Fruit fly (Drosophila melanogaster) whole organism, embryonic: ENCODE results near the gene FIG4.
A peak's percentile ranks its signal among the peaks of the same experiment; 100 is the strongest.

Experiments
- Atf6 ChIP-seq: fragments of 200-800 bp; sonication (Bioruptor generic); IDR thresholded peaks from 2 replicates; pipeline ENCODE4 v1.3.6; 2022; ENCODE audit warnings: missing biosample characterization, missing genetic modification characterization
- Blimp-1 ChIP-seq: fragments of 200-800 bp; sonication (Bioruptor generic); optimal IDR thresholded peaks from 3 replicates; lab custom pipeline; 2018; ENCODE audit warnings: missing biosample characterization, missing genetic modification characterization, mild to moderate bottlenecking, moderate library complexity, missing genetic modification reagents
- CG10209 ChIP-seq: fragments of 200-800 bp; sonication (Bioruptor generic); optimal IDR thresholded peaks from 3 replicates; lab custom pipeline; 2017; ENCODE audit warnings: missing biosample characterization, mild to moderate bottlenecking, missing genetic modification characterization, missing genetic modification reagents
- CG10274 ChIP-seq: fragments of 200-800 bp; sonication (Bioruptor generic); optimal IDR thresholded peaks from 3 replicates; lab custom pipeline; 2017; ENCODE audit warnings: missing biosample characterization, mild to moderate bottlenecking, missing genetic modification characterization
- CG11247 ChIP-seq: fragments of 200-800 bp; sonication (Bioruptor generic); IDR thresholded peaks from 2 replicates; pipeline ENCODE4 v1.3.6; 2022; ENCODE audit warnings: missing biosample characterization, missing genetic modification characterization
- CG12071 ChIP-seq: fragments of 200-800 bp; sonication (Bioruptor generic); optimal IDR thresholded peaks from 3 replicates; lab custom pipeline; 2018; ENCODE audit warnings: missing biosample characterization, mild to moderate bottlenecking, missing genetic modification characterization
- CG12104 ChIP-seq: fragments of 200-800 bp; sonication (Bioruptor generic); optimal IDR thresholded peaks from 3 replicates; lab custom pipeline; 2016; ENCODE audit warnings: missing biosample characterization, missing genetic modification characterization
- CG13287 ChIP-seq: fragments of 200-800 bp; sonication (Bioruptor generic); IDR thresholded peaks from 2 replicates; pipeline ENCODE4 v1.3.6; 2022; ENCODE audit warnings: missing biosample characterization, missing genetic modification characterization; ENCODE audit not compliant: partially characterized antibody
- CG15601 ChIP-seq: fragments of 200-800 bp; sonication (Bioruptor generic); optimal IDR thresholded peaks from 3 replicates; lab custom pipeline; 2019; ENCODE audit warnings: missing biosample characterization, mild to moderate bottlenecking, missing genetic modification characterization, moderate library complexity
- CG17186 ChIP-seq: fragments of 200-800 bp; sonication (Bioruptor generic); optimal IDR thresholded peaks from 3 replicates; lab custom pipeline; 2017; ENCODE audit warnings: missing biosample characterization, missing genetic modification reagents, missing genetic modification characterization
- CG17802 ChIP-seq: fragments of 200-800 bp; sonication (Bioruptor generic); optimal IDR thresholded peaks from 2 replicates; lab custom pipeline; 2018; ENCODE audit warnings: missing biosample characterization, mild to moderate bottlenecking, missing genetic modification characterization, moderate library complexity
- CG18619 ChIP-seq: fragments of 200-800 bp; sonication (Bioruptor generic); optimal IDR thresholded peaks from 3 replicates; lab custom pipeline; 2017; ENCODE audit warnings: missing biosample characterization, mild to moderate bottlenecking, missing genetic modification characterization
- CG2199 ChIP-seq: fragments of 200-800 bp; sonication (Bioruptor generic); IDR thresholded peaks from 3 replicates; pipeline ENCODE4 v1.3.6; 2022; ENCODE audit warnings: missing biosample characterization, missing genetic modification characterization
- CG2712 ChIP-seq: fragments of 200-800 bp; optimal IDR thresholded peaks from 3 replicates; lab custom pipeline; 2019; ENCODE audit warnings: missing biosample characterization, mild to moderate bottlenecking, missing genetic modification characterization, moderate library complexity
- CG2889 ChIP-seq: fragments of 200-800 bp; sonication (Bioruptor generic); IDR thresholded peaks from 3 replicates; pipeline ENCODE4 v1.3.6; 2022; ENCODE audit warnings: missing biosample characterization, missing genetic modification characterization
- CG3065 ChIP-seq: fragments of 200-800 bp; sonication (Bioruptor generic); optimal IDR thresholded peaks from 2 replicates; lab custom pipeline; 2016; ENCODE audit warnings: missing biosample characterization, missing genetic modification characterization
- CG31388 ChIP-seq: fragments of 200-800 bp; sonication (Bioruptor generic); optimal IDR thresholded peaks from 2 replicates; lab custom pipeline; 2016; ENCODE audit warnings: missing biosample characterization, missing genetic modification characterization
- CG3838 ChIP-seq: fragments of 200-800 bp; sonication (Bioruptor generic); optimal IDR thresholded peaks from 3 replicates; lab custom pipeline; 2016; ENCODE audit warnings: missing biosample characterization, missing genetic modification characterization
- CG3847 ChIP-seq: fragments of 200-800 bp; sonication (Bioruptor generic); IDR thresholded peaks from 2 replicates; pipeline ENCODE4 v1.3.6; 2022; ENCODE audit warnings: missing biosample characterization, missing genetic modification characterization
- CG5180 ChIP-seq: fragments of 200-800 bp; sonication (Bioruptor generic); optimal IDR thresholded peaks from 3 replicates; lab custom pipeline; 2017; ENCODE audit warnings: missing biosample characterization, missing genetic modification characterization, mild to moderate bottlenecking, moderate library complexity, missing genetic modification reagents
- CG9609 ChIP-seq: fragments of 200-800 bp; sonication (Bioruptor generic); optimal IDR thresholded peaks from 3 replicates; lab custom pipeline; 2016; ENCODE audit warnings: missing biosample characterization, missing genetic modification characterization
- CG9876 ChIP-seq: fragments of 200-800 bp; sonication (Bioruptor generic); optimal IDR thresholded peaks from 2 replicates; lab custom pipeline; 2016; ENCODE audit warnings: missing biosample characterization, missing genetic modification characterization
- Dfd ChIP-seq, 2 experiments: fragments of >200 bp; optimal IDR thresholded peaks; 2 replicates each; lab custom pipeline; 2017; ENCODE audit warnings: missing biosample characterization in 2 of 2, missing genetic modification characterization in 2 of 2
- Doc2 ChIP-seq: fragments of 200-800 bp; sonication (Bioruptor generic); IDR thresholded peaks from 2 replicates; pipeline ENCODE4 v1.3.6; 2022; ENCODE audit warnings: missing biosample characterization, missing genetic modification characterization
- GATAe ChIP-seq: fragments of 200-800 bp; sonication (Bioruptor generic); conservative IDR thresholded peaks from 2 replicates; pipeline ENCODE4 v1.3.6; 2022; ENCODE audit warnings: missing biosample characterization, missing genetic modification characterization
- Hmx ChIP-seq: fragments of 200-800 bp; sonication (Bioruptor generic); optimal IDR thresholded peaks from 2 replicates; lab custom pipeline; 2016; ENCODE audit warnings: missing biosample characterization, missing genetic modification characterization
- Lhr ChIP-seq: fragments of 200-800 bp; sonication (Bioruptor generic); optimal IDR thresholded peaks from 3 replicates; lab custom pipeline; 2017; ENCODE audit warnings: mild to moderate bottlenecking, missing biosample characterization, missing genetic modification reagents, missing genetic modification characterization
- Mrtf ChIP-seq: fragments of 200-800 bp; sonication (Bioruptor generic); IDR thresholded peaks from 3 replicates; pipeline ENCODE4 v1.3.6; 2022; ENCODE audit warnings: missing biosample characterization, missing genetic modification characterization
- Usf ChIP-seq: fragments of 200-800 bp; sonication (Bioruptor generic); optimal IDR thresholded peaks from 2 replicates; lab custom pipeline; 2017; ENCODE audit warnings: missing genotype, missing biosample characterization, missing genetic modification characterization
- Xrp1 ChIP-seq: fragments of 200-800 bp; sonication (Bioruptor generic); IDR thresholded peaks from 2 replicates; pipeline ENCODE4 v1.3.6; 2022; ENCODE audit warnings: missing biosample characterization, missing genetic modification characterization
- dmrt11E ChIP-seq: fragments of 200-800 bp; sonication (Bioruptor generic); optimal IDR thresholded peaks from 3 replicates; lab custom pipeline; 2018; ENCODE audit warnings: missing biosample characterization, mild to moderate bottlenecking, missing genetic modification characterization, moderate library complexity
- dpn ChIP-seq, 2 experiments: fragments of 200-800 bp; sonication (Bioruptor generic); optimal IDR thresholded peaks; 3 replicates each; lab custom pipeline; 2016; ENCODE audit warnings: missing biosample characterization in 2 of 2, missing genetic modification characterization in 2 of 2
- fru ChIP-seq: fragments of >200 bp; optimal IDR thresholded peaks from 2 replicates; lab custom pipeline; 2017
- fu2 ChIP-seq: fragments of 200-800 bp; sonication (Bioruptor generic); optimal IDR thresholded peaks from 2 replicates; lab custom pipeline; 2016; ENCODE audit warnings: missing biosample characterization, missing genetic modification characterization
- gce ChIP-seq: fragments of 200-800 bp; sonication (Bioruptor generic); IDR thresholded peaks from 3 replicates; pipeline ENCODE4 v1.3.6; 2022; ENCODE audit warnings: missing biosample characterization, missing genetic modification characterization
- gro ChIP-seq: fragments of 200-800 bp; sonication (Bioruptor generic); optimal IDR thresholded peaks from 2 replicates; lab custom pipeline; 2016; ENCODE audit warnings: missing biosample characterization, missing genetic modification characterization
- hkb ChIP-seq, 2 experiments: fragments of 200-800 bp in 1 of 2; fragments of >200 bp in 1 of 2; sonication (Bioruptor generic) in 1 of 2; IDR thresholded peaks in 1 of 2; optimal IDR thresholded peaks in 1 of 2; 2 replicates each; pipeline versions ENCODE4 v1.3.6 to Lab custom; 2017 to 2022; ENCODE audit warnings: missing biosample characterization in 1 of 2, missing genetic modification characterization in 1 of 2
- jumu ChIP-seq: fragments of 200-800 bp; sonication (Bioruptor generic); optimal IDR thresholded peaks from 3 replicates; lab custom pipeline; 2016; ENCODE audit warnings: missing biosample characterization, missing genetic modification characterization
- maf-S ChIP-seq: fragments of 200-800 bp; sonication (Bioruptor generic); optimal IDR thresholded peaks from 2 replicates; lab custom pipeline; 2016; ENCODE audit warnings: missing biosample characterization, missing genetic modification characterization
- nau ChIP-seq: fragments of 200-800 bp; sonication (Bioruptor generic); optimal IDR thresholded peaks from 3 replicates; lab custom pipeline; 2017; ENCODE audit warnings: missing biosample characterization, mild to moderate bottlenecking, missing genetic modification characterization, missing genetic modification reagents
- peb ChIP-seq: fragments of 200-800 bp; sonication (Bioruptor generic); IDR thresholded peaks from 2 replicates; pipeline ENCODE4 v1.3.6; 2022; ENCODE audit warnings: missing biosample characterization, missing genetic modification characterization
- pnt ChIP-seq: fragments of 200-800 bp; sonication (Bioruptor generic); optimal IDR thresholded peaks from 3 replicates; lab custom pipeline; 2016; ENCODE audit warnings: missing biosample characterization, missing genetic modification characterization
- run ChIP-seq: fragments of 200-800 bp; sonication (Bioruptor generic); optimal IDR thresholded peaks from 3 replicates; lab custom pipeline; 2018; ENCODE audit warnings: missing biosample characterization, mild to moderate bottlenecking, missing genetic modification characterization
- sc ChIP-seq, 3 experiments: fragments of >200 bp in 2 of 3; fragments of 200-800 bp in 1 of 3; sonication (Bioruptor generic) in 1 of 3; optimal IDR thresholded peaks; 2 replicates in 2 of 3; 3 replicates in 1 of 3; lab custom pipeline; 2017; ENCODE audit warnings: mild to moderate bottlenecking in 1 of 3, missing biosample characterization in 1 of 3, missing genetic modification characterization in 1 of 3, missing genetic modification reagents in 1 of 3
- scrt ChIP-seq: fragments of 200-800 bp; sonication (Bioruptor generic); optimal IDR thresholded peaks from 2 replicates; lab custom pipeline; 2018; ENCODE audit warnings: missing biosample characterization, mild to moderate bottlenecking, missing genetic modification characterization, moderate library complexity
- ssp ChIP-seq: fragments of 200-800 bp; sonication (Bioruptor generic); IDR thresholded peaks from 2 replicates; pipeline ENCODE4 v1.3.6; 2022; ENCODE audit warnings: missing biosample characterization, missing genetic modification characterization
- tio ChIP-seq: fragments of 200-800 bp; sonication (Bioruptor generic); optimal IDR thresholded peaks from 2 replicates; lab custom pipeline; 2017; ENCODE audit warnings: missing biosample characterization, missing genetic modification characterization, inconsistent platforms

The FIG4 gene

DNA sequence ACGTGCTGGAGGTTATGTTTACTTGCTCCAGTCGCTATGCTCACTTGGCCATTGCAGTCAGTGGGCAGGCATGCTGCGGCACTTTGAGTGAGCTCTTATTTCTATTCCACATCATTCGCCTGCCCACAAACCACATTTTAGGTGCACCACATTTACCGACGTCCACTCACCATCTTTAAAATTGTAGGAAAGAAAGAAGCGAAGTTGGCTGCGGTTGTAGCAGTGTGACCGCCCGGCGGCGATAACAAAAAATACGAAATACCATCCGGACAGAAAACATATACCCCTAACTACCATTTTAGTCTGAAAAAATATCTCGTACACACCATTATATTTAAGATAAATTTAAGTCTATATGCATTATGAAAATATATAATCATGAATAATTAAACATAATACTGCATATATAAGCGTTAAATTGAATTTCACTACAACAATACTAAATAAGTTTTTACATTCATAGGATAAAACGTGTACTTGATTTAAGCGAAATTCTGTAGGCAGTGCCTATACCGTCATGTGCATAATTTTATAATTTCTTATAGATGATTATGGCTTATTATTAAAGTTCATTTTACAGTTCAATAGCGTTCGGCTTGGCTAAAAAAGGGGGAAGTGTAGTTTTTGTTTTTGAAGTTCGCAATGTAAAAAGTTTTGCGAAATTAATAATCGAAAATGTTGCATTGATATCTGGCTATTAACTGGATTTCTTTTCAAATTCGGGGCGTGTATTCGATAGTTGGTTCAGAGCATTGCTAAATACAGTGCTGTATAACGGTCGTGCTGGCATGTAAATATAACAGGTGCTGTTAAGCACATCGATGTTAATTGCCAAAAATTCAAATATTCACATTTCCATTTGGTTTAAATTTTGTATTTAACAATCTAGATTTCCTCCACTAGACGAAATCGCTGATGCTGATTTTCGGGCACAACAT is 6.6 kb upstream of the FIG4 start, which contains the start of gene RpL27A (continued):
- TF ChIP-seq dmrt11E (peak; percentile 58), hkb (optimal IDR thresholded peaks at IDR 0.05; lab: Kevin White, UChicago) (no peak), hkb (GFP tag; IDR thresholded peaks at IDR 0.05; lab: Robert Waterston, UW) (peak; percentile 81), CG15601 (tag; lab: Kevin White, UChicago) (peak; percentile 80), Blimp-1 (GFP tag; lab: Kevin White, UChicago) (no peak), run (tag; lab: Kevin White, UChicago) (peak; percentile 32), CG13287 (GFP tag; lab: Robert Waterston, UW) (peak; percentile 71), CG10274 (GFP tag; lab: Kevin White, UChicago) (peak; percentile 61), CG2712 (tag; lab: Kevin White, UChicago) (peak; percentile 71), GATAe (peak; percentile 71), peb (GFP tag; lab: Robert Waterston, UW) (peak; percentile 59), tio (GFP tag; lab: Kevin White, UChicago) (no peak), CG11247 (GFP tag; lab: Robert Waterston, UW) (peak; percentile 81), CG5180 (GFP tag; lab: Kevin White, UChicago) (peak; percentile 55), CG18619 (peak; percentile 86), CG2889 (GFP tag; lab: Robert Waterston, UW) (0 out of 3 replicates have a peak, but pooled peaks have one; percentile 52), fru (lab: Kevin White, UChicago) (no peak), Atf6 (GFP tag; lab: Robert Waterston, UW) (peak; percentile 72), Xrp1 (GFP tag; lab: Robert Waterston, UW) (peak; percentile 30; the same call in 1 of the 2 replicates), CG3838 (GFP tag; lab: Kevin White, UChicago) (peak; percentile 50), CG31388 (GFP tag; lab: Kevin White, UChicago) (peak; percentile 32), Usf (peak; percentile 69), Mrtf (peak; percentile 43; the same call in 1 of the 3 replicates), fu2 (GFP tag; lab: Kevin White, UChicago) (peak; percentile 63), CG12071 (peak; percentile 91), CG2199 (GFP tag; lab: Robert Waterston, UW) (0 out of 3 replicates have a peak, but pooled peaks have one; percentile 37), CG17186 (peak; percentile 45), maf-S (GFP tag; lab: Kevin White, UChicago) (peak; percentile 53), CG12104 (GFP tag; lab: Kevin White, UChicago) (peak; percentile 71), nau (GFP tag; lab: Kevin White, UChicago) (peak; percentile 75), Doc2 (GFP tag; lab: Robert Waterston, UW) (no peak), CG3065 (GFP tag; lab: Kevin White, UChicago) (peak; percentile 28), CG10209 (peak; percentile 84), ssp (peak; percentile 97), CG17802 (tag; lab: Kevin White, UChicago) (peak; percentile 82), scrt (GFP tag; lab: Kevin White, UChicago) (peak; percentile 73), Dfd (GFP tag; optimal IDR thresholded peaks at IDR 0.05; lab: Kevin White, UChicago) (peak in 1 of 2 experiments; percentile 62), gce (peak; percentile 85), Hmx (GFP tag; lab: Kevin White, UChicago) (peak; percentile 40), gro (GFP tag; lab: Kevin White, UChicago) (peak; percentile 23), dpn (GFP tag; optimal IDR thresholded peaks at IDR 0.05; lab: Kevin White, UChicago) (peak; percentile 67 to 68), jumu (GFP tag; lab: Kevin White, UChicago) (peak; percentile 31), Lhr (GFP tag; lab: Kevin White, UChicago) (peak; percentile 70), CG3847 (GFP tag; lab: Robert Waterston, UW) (peak; percentile 68), pnt (GFP tag; lab: Kevin White, UChicago) (no peak), sc (optimal IDR thresholded peaks at IDR 0.05; lab: Kevin White, UChicago) (no peak), sc (GFP tag; optimal IDR thresholded peaks at IDR 0.05; lab: Kevin White, UChicago) (peak; percentile 63), CG9876 (GFP tag; lab: Kevin White, UChicago) (peak; percentile 77), CG9609 (GFP tag; lab: Kevin White, UChicago) (peak; percentile 48)
